Fruit fly (Drosophila melanogaster) whole organism, embryonic: Measurements from ENCODE around the gene CG11672.

Experiments used
- Adf1 ChIP-seq: fragments of 200-800 bp; sonication (Bioruptor generic); IDR thresholded peaks from 2 replicates; pipeline ENCODE4 v1.3.6; 2022; ENCODE audit warnings: missing biosample characterization, missing genetic modification characterization
- Asciz ChIP-seq: fragments of 200-800 bp; sonication (Bioruptor generic); optimal IDR thresholded peaks from 2 replicates; lab custom pipeline; 2017; ENCODE audit warnings: missing biosample characterization, mild to moderate bottlenecking, missing genetic modification characterization, missing genetic modification reagents
- Blimp-1 ChIP-seq: fragments of 200-800 bp; sonication (Bioruptor generic); optimal IDR thresholded peaks from 3 replicates; lab custom pipeline; 2018; ENCODE audit warnings: missing biosample characterization, missing genetic modification characterization, mild to moderate bottlenecking, moderate library complexity, missing genetic modification reagents
- BtbVII ChIP-seq: fragments of 200-800 bp; sonication (Bioruptor generic); optimal IDR thresholded peaks from 3 replicates; lab custom pipeline; 2017; ENCODE audit warnings: missing biosample characterization, mild to moderate bottlenecking, missing genetic modification characterization
- CG10654 ChIP-seq: fragments of 200-800 bp; sonication (Bioruptor generic); optimal IDR thresholded peaks from 2 replicates; lab custom pipeline; 2016; ENCODE audit warnings: missing biosample characterization, missing genetic modification characterization
- CG10979 ChIP-seq: fragments of 200-800 bp; sonication (Bioruptor generic); optimal IDR thresholded peaks from 2 replicates; lab custom pipeline; 2018; ENCODE audit warnings: missing biosample characterization, mild to moderate bottlenecking, missing genetic modification characterization, moderate library complexity
- CG11085 ChIP-seq: fragments of 200-800 bp; sonication (Bioruptor generic); IDR thresholded peaks from 2 replicates; pipeline ENCODE4 v1.3.6; 2022; ENCODE audit warnings: missing biosample characterization, missing genetic modification characterization
- CG13424 ChIP-seq: fragments of 200-800 bp; sonication (Bioruptor generic); optimal IDR thresholded peaks from 2 replicates; lab custom pipeline; 2019; ENCODE audit warnings: missing biosample characterization, mild to moderate bottlenecking, missing genetic modification characterization, moderate library complexity
- CG1529 ChIP-seq: fragments of 200-800 bp; sonication (Bioruptor generic); optimal IDR thresholded peaks from 3 replicates; lab custom pipeline; 2018; ENCODE audit warnings: missing biosample characterization, missing genetic modification characterization
- CG15514 ChIP-seq: fragments of 200-800 bp; sonication (Bioruptor generic); optimal IDR thresholded peaks from 3 replicates; lab custom pipeline; 2017; ENCODE audit warnings: missing biosample characterization, missing genetic modification characterization, mild to moderate bottlenecking, moderate library complexity, missing genetic modification reagents
- CG1603 ChIP-seq: fragments of 200-800 bp; sonication (Bioruptor generic); optimal IDR thresholded peaks from 2 replicates; lab custom pipeline; 2019; ENCODE audit warnings: missing biosample characterization, mild to moderate bottlenecking, missing genetic modification characterization, moderate library complexity
- CG17359 ChIP-seq: fragments of 200-800 bp; sonication (Bioruptor generic); optimal IDR thresholded peaks from 3 replicates; lab custom pipeline; 2018; ENCODE audit warnings: missing biosample characterization, mild to moderate bottlenecking, missing genetic modification characterization, moderate library complexity
- CG17829 ChIP-seq: fragments of 200-800 bp; optimal IDR thresholded peaks from 2 replicates; lab custom pipeline; 2019; ENCODE audit warnings: missing biosample characterization, mild to moderate bottlenecking, missing genetic modification characterization, moderate library complexity
- CG2120 ChIP-seq: fragments of 200-800 bp; sonication (Bioruptor generic); optimal IDR thresholded peaks from 3 replicates; lab custom pipeline; 2016; ENCODE audit warnings: missing biosample characterization, missing genetic modification characterization
- CG4424 ChIP-seq: fragments of 200-800 bp; sonication (Bioruptor generic); optimal IDR thresholded peaks from 3 replicates; lab custom pipeline; 2016; ENCODE audit warnings: missing biosample characterization, missing genetic modification characterization
- CG4730 ChIP-seq: fragments of 200-800 bp; sonication (Bioruptor generic); IDR thresholded peaks from 2 replicates; pipeline ENCODE4 v1.3.6; 2022; ENCODE audit warnings: missing biosample characterization, missing genetic modification characterization
- CG6654 ChIP-seq: fragments of 200-800 bp; sonication (Bioruptor generic); optimal IDR thresholded peaks from 2 replicates; lab custom pipeline; 2017; ENCODE audit warnings: missing biosample characterization, mild to moderate bottlenecking, missing genetic modification characterization
- CG6813 ChIP-seq: fragments of 200-800 bp; sonication (Bioruptor generic); optimal IDR thresholded peaks from 2 replicates; lab custom pipeline; 2017; ENCODE audit warnings: missing biosample characterization, missing genetic modification characterization, mild to moderate bottlenecking, moderate library complexity, missing genetic modification reagents
- CG7928 ChIP-seq: fragments of 200-800 bp; sonication (Bioruptor generic); optimal IDR thresholded peaks from 2 replicates; lab custom pipeline; 2017; ENCODE audit warnings: missing biosample characterization, mild to moderate bottlenecking, missing genetic modification characterization
- D ChIP-seq, 2 experiments: fragments of 200-800 bp in 1 of 2; fragments of >200 bp in 1 of 2; sonication (Bioruptor generic) in 1 of 2; optimal IDR thresholded peaks; 2 replicates in 1 of 2; 3 replicates in 1 of 2; lab custom pipeline; 2017; ENCODE audit warnings: mild to moderate bottlenecking in 1 of 2, missing biosample characterization in 1 of 2, missing genetic modification characterization in 1 of 2, missing genetic modification reagents in 1 of 2
- D19B ChIP-seq: fragments of 200-800 bp; sonication (Bioruptor generic); optimal IDR thresholded peaks from 2 replicates; lab custom pipeline; 2017; ENCODE audit warnings: missing biosample characterization, mild to moderate bottlenecking, missing genetic modification characterization
- Dll ChIP-seq: fragments of 200-800 bp; sonication (Bioruptor generic); IDR thresholded peaks from 4 replicates; pipeline ENCODE4 v1.3.6; 2022; ENCODE audit warnings: missing biosample characterization, missing genetic modification characterization; ENCODE audit not compliant: partially characterized antibody
- Dp ChIP-seq: fragments of 200-800 bp; sonication (Bioruptor generic); optimal IDR thresholded peaks from 2 replicates; lab custom pipeline; 2018; ENCODE audit warnings: missing biosample characterization, mild to moderate bottlenecking, missing genetic modification characterization, moderate library complexity
- Dref ChIP-seq: fragments of 200-800 bp; sonication (Bioruptor generic); IDR thresholded peaks from 2 replicates; pipeline ENCODE4 v1.3.6; 2022; ENCODE audit warnings: missing biosample characterization, missing genetic modification characterization
- ERR ChIP-seq: fragments of 200-800 bp; sonication (Bioruptor generic); optimal IDR thresholded peaks from 2 replicates; lab custom pipeline; 2016; ENCODE audit warnings: missing biosample characterization, missing genetic modification characterization
- Fer3 ChIP-seq: fragments of 200-800 bp; sonication (Bioruptor generic); optimal IDR thresholded peaks from 2 replicates; lab custom pipeline; 2018; ENCODE audit warnings: missing biosample characterization, mild to moderate bottlenecking, missing genetic modification characterization, moderate library complexity
- GATAe ChIP-seq: fragments of 200-800 bp; sonication (Bioruptor generic); conservative IDR thresholded peaks from 2 replicates; pipeline ENCODE4 v1.3.6; 2022; ENCODE audit warnings: missing biosample characterization, missing genetic modification characterization
- H15 ChIP-seq: fragments of 200-800 bp; sonication (Bioruptor generic); IDR thresholded peaks from 3 replicates; pipeline ENCODE4 v1.3.6; 2022; ENCODE audit warnings: missing biosample characterization, missing genetic modification characterization
- Hmx ChIP-seq: fragments of 200-800 bp; sonication (Bioruptor generic); optimal IDR thresholded peaks from 2 replicates; lab custom pipeline; 2016; ENCODE audit warnings: missing biosample characterization, missing genetic modification characterization
- Myb ChIP-seq: fragments of 200-800 bp; sonication (Bioruptor generic); optimal IDR thresholded peaks from 2 replicates; lab custom pipeline; 2016; ENCODE audit warnings: missing biosample characterization, missing genetic modification characterization
- PHDP ChIP-seq: fragments of 200-800 bp; sonication (Bioruptor generic); optimal IDR thresholded peaks from 3 replicates; lab custom pipeline; 2018; ENCODE audit warnings: missing biosample characterization, mild to moderate bottlenecking, missing genetic modification characterization, moderate library complexity
- Pdp1 ChIP-seq, 2 experiments: fragments of 200-800 bp; sonication (Bioruptor generic); optimal IDR thresholded peaks; 3 replicates each; lab custom pipeline; 2016; ENCODE audit warnings: missing biosample characterization in 2 of 2, missing genetic modification characterization in 2 of 2, mild to moderate bottlenecking in 1 of 2, moderate library complexity in 1 of 2
- al ChIP-seq: fragments of 200-800 bp; sonication (Bioruptor generic); IDR thresholded peaks from 2 replicates; pipeline ENCODE4 v1.3.6; 2022; ENCODE audit warnings: missing biosample characterization, missing genetic modification characterization
- ash1 ChIP-seq: fragments of 200-800 bp; sonication (Bioruptor generic); optimal IDR thresholded peaks from 2 replicates; lab custom pipeline; 2018; ENCODE audit warnings: missing biosample characterization, mild to moderate bottlenecking, missing genetic modification characterization
- caup ChIP-seq: fragments of 200-800 bp; sonication (Bioruptor generic); optimal IDR thresholded peaks from 3 replicates; lab custom pipeline; 2017; ENCODE audit warnings: missing biosample characterization, mild to moderate bottlenecking, missing genetic modification characterization, moderate library complexity; ENCODE audit not compliant: severe bottlenecking
- disco-r ChIP-seq: fragments of 200-800 bp; sonication (Bioruptor generic); optimal IDR thresholded peaks from 2 replicates; lab custom pipeline; 2016; ENCODE audit warnings: missing biosample characterization, missing genetic modification characterization
- dmrt11E ChIP-seq: fragments of 200-800 bp; sonication (Bioruptor generic); optimal IDR thresholded peaks from 3 replicates; lab custom pipeline; 2018; ENCODE audit warnings: missing biosample characterization, mild to moderate bottlenecking, missing genetic modification characterization, moderate library complexity
- ems ChIP-seq: fragments of 200-800 bp; sonication (Bioruptor generic); optimal IDR thresholded peaks from 3 replicates; lab custom pipeline; 2016; ENCODE audit warnings: missing biosample characterization, missing genetic modification characterization
- fd102C ChIP-seq: fragments of 200-800 bp; sonication (Bioruptor generic); optimal IDR thresholded peaks from 2 replicates; lab custom pipeline; 2018; ENCODE audit warnings: missing biosample characterization, mild to moderate bottlenecking, missing genetic modification characterization, moderate library complexity
- fd96Cb ChIP-seq: fragments of 200-800 bp; sonication (Bioruptor generic); optimal IDR thresholded peaks from 2 replicates; lab custom pipeline; 2018; ENCODE audit warnings: missing biosample characterization, mild to moderate bottlenecking, missing genetic modification characterization, moderate library complexity
- hth ChIP-seq: fragments of >200 bp; optimal IDR thresholded peaks from 2 replicates; lab custom pipeline; 2017; ENCODE audit warnings: inconsistent platforms
- klu ChIP-seq: fragments of 200-800 bp; sonication (Bioruptor generic); IDR thresholded peaks from 2 replicates; pipeline ENCODE4 v1.3.6; 2022; ENCODE audit warnings: missing biosample characterization, missing genetic modification characterization
- lbe ChIP-seq: fragments of 200-800 bp; sonication (Bioruptor generic); optimal IDR thresholded peaks from 2 replicates; lab custom pipeline; 2016; ENCODE audit warnings: missing biosample characterization, mild to moderate bottlenecking, missing genetic modification characterization
- nau ChIP-seq: fragments of 200-800 bp; sonication (Bioruptor generic); optimal IDR thresholded peaks from 3 replicates; lab custom pipeline; 2017; ENCODE audit warnings: missing biosample characterization, mild to moderate bottlenecking, missing genetic modification characterization, missing genetic modification reagents
- nerfin-1 ChIP-seq: fragments of 200-800 bp; sonication (Bioruptor generic); optimal IDR thresholded peaks from 3 replicates; lab custom pipeline; 2019; ENCODE audit warnings: missing biosample characterization, mild to moderate bottlenecking, missing genetic modification characterization, moderate library complexity
- nmo ChIP-seq: fragments of 200-800 bp; sonication (Bioruptor generic); optimal IDR thresholded peaks from 2 replicates; lab custom pipeline; 2018; ENCODE audit warnings: missing biosample characterization, mild to moderate bottlenecking, missing genetic modification characterization, moderate library complexity
- pum ChIP-seq: fragments of 200-800 bp; sonication (Bioruptor generic); optimal IDR thresholded peaks from 2 replicates; lab custom pipeline; 2016; ENCODE audit warnings: missing biosample characterization, missing genetic modification characterization
- scrt ChIP-seq: fragments of 200-800 bp; sonication (Bioruptor generic); optimal IDR thresholded peaks from 2 replicates; lab custom pipeline; 2018; ENCODE audit warnings: missing biosample characterization, mild to moderate bottlenecking, missing genetic modification characterization, moderate library complexity
- tll ChIP-seq, 2 experiments: fragments of 200-800 bp in 1 of 2; fragments of >200 bp in 1 of 2; sonication (Bioruptor generic) in 1 of 2; optimal IDR thresholded peaks; 2 replicates each; lab custom pipeline; 2017 to 2019; ENCODE audit warnings: missing biosample characterization in 2 of 2, missing genetic modification characterization in 2 of 2, mild to moderate bottlenecking in 1 of 2, moderate library complexity in 1 of 2
- tna ChIP-seq: fragments of 200-800 bp; sonication (Bioruptor generic); IDR thresholded peaks from 2 replicates; pipeline ENCODE4 v1.3.6; 2022; ENCODE audit warnings: missing biosample characterization, missing genetic modification characterization; ENCODE audit not compliant: partially characterized antibody

The CG11672 gene

DNA sequence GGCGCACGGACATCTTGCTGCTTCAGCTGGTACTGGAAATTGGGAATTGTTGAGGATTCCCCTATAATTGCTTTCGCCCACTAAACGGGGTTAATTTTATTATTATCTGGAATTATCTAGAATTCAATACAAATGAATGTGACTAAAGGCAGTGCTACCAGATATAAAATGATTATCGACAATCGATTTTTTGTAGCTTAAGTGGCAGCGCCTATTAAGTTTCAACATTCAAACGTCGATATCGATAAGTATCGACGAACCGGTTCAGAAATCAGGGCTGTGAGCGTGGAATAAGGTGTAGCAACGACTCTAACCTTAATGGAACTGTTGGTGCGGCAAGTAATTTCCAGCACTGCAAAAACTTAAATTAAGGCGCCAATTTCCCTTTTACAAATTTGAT is 14.7 kb upstream of the CG11672 start, which contains the start of gene Sgt1 (continued):
- TF ChIP-seq ERR (GFP tag; lab: Kevin White, UChicago) (peak; percentile 51), Myb (GFP tag; lab: Kevin White, UChicago) (peak; percentile 78), nerfin-1 (no peak), Fer3 (tag; lab: Kevin White, UChicago) (peak; percentile 17), ems (GFP tag; lab: Kevin White, UChicago) (peak; percentile 24), Dref (peak; percentile 99), fd102C (GFP tag; lab: Kevin White, UChicago) (no peak), al (no peak), Dp (GFP tag; lab: Kevin White, UChicago) (peak; percentile 100), CG1529 (GFP tag; lab: Kevin White, UChicago) (no peak), scrt (GFP tag; lab: Kevin White, UChicago) (no peak), caup (GFP tag; lab: Kevin White, UChicago) (peak; percentile 16), D (optimal IDR thresholded peaks at IDR 0.05; lab: Kevin White, UChicago) (no peak), D (GFP tag; optimal IDR thresholded peaks at IDR 0.05; lab: Kevin White, UChicago) (no peak), D19B (GFP tag; lab: Kevin White, UChicago) (no peak), CG17359 (tag; lab: Kevin White, UChicago) (no peak), klu (no peak), H15 (GFP tag; lab: Robert Waterston, UW) (no peak), CG2120 (peak; percentile 77), Blimp-1 (GFP tag; lab: Kevin White, UChicago) (no peak), Adf1 (no peak), CG4424 (GFP tag; lab: Kevin White, UChicago) (no peak), BtbVII (no peak), hth (lab: Kevin White, UChicago) (no peak), nmo (GFP tag; lab: Kevin White, UChicago) (peak; percentile 66), CG15514 (GFP tag; lab: Kevin White, UChicago) (peak; percentile 99), CG1603 (tag; lab: Kevin White, UChicago) (peak; percentile 84), disco-r (GFP tag; lab: Kevin White, UChicago) (no peak), Dll (GFP tag; lab: Robert Waterston, UW) (peak; percentile 85), GATAe (GFP tag; lab: Robert Waterston, UW) (no peak), dmrt11E (tag; lab: Kevin White, UChicago) (no peak), Pdp1 (GFP tag; optimal IDR thresholded peaks at IDR 0.05; lab: Kevin White, UChicago) (peak in 1 of 2 experiments; percentile 37), CG6654 (no peak), ash1 (no peak)

DNA sequence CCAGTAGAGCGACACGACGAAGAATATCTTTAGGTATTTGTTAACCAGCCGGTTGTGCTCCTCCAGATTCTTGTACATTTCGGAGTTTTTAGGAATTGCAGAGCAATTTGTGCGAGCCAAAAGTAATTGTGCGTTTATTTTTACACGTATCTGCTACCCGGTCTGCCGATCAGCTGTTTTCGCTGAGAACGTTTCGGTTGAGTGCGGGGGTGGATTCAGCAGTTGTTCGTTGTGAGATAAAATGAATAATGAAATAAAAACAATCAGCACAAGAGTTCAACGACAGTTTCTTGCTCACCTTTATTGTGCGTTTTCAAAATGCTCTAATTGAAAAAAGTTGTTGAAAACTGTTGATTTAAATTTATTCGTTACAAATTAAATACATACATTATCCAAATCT is 13.5 kb upstream of the CG11672 start, which contains the start of gene nac:
Gene nac, minus strand, starts transcription at position 176 of the 400 bp plus-strand sequence.
- TF ChIP-seq fd96Cb (tag; lab: Kevin White, UChicago): no peak
- no peak for TF ChIP-seq Hmx (GFP tag; lab: Kevin White, UChicago)
- no peak for TF ChIP-seq CG10979 (tag; lab: Kevin White, UChicago)
- no peak for TF ChIP-seq CG17829
- TF ChIP-seq tll (GFP tag; optimal IDR thresholded peaks at IDR 0.05; lab: Kevin White, UChicago): no peak
- no peak for TF ChIP-seq pum
- TF ChIP-seq lbe (GFP tag; lab: Kevin White, UChicago): no peak
- TF ChIP-seq nau (GFP tag; lab: Kevin White, UChicago): no peak
- TF ChIP-seq al: no peak
- TF ChIP-seq CG13424 (tag; lab: Kevin White, UChicago): no peak
- no peak for TF ChIP-seq disco-r (GFP tag; lab: Kevin White, UChicago)
- no peak for TF ChIP-seq CG10654
- TF ChIP-seq CG11085 (GFP tag; lab: Robert Waterston, UW): no peak
- no peak for TF ChIP-seq CG4730 (GFP tag; lab: Robert Waterston, UW)
- no peak for TF ChIP-seq tna (GFP tag; lab: Robert Waterston, UW)
- no peak for TF ChIP-seq Asciz (GFP tag; lab: Kevin White, UChicago)
- TF ChIP-seq PHDP: no peak
- TF ChIP-seq CG7928 (GFP tag; lab: Kevin White, UChicago): no peak
- no peak for TF ChIP-seq CG6813
